Fruit fly (Drosophila melanogaster): Measurements from ENCODE around the gene Tmem43.

The Tmem43 gene

dm6 chr3L:7865094-7865746, 49.7 kb downstream of the Tmem43 start:
- no peak for TF ChIP-seq CG11560 (tag; IDR thresholded peaks at IDR 0.05)
- TF ChIP-seq Trl (optimal IDR thresholded peaks at IDR 0.05), result peak; percentile 7 to 25
- TF ChIP-seq Trl (GFP tag; optimal IDR thresholded peaks at IDR 0.05), result no peak
- no peak for TF ChIP-seq Dref (GFP tag; IDR thresholded peaks at IDR 0.05)
- no peak for TF ChIP-seq gfzf (GFP tag; optimal IDR thresholded peaks at IDR 0.05)
- peak; percentile 94 for TF ChIP-seq cwo (GFP tag; optimal IDR thresholded peaks at IDR 0.05)
- peak; percentile 93 for TF ChIP-seq CG34376 (GFP tag; optimal IDR thresholded peaks at IDR 0.05)
- TF ChIP-seq Atf-2 (GFP tag; optimal IDR thresholded peaks at IDR 0.05), result no peak
- TF ChIP-seq ken (GFP tag; IDR thresholded peaks at IDR 0.05), result no peak
- TF ChIP-seq CG7987 (GFP tag; optimal IDR thresholded peaks at IDR 0.05), result peak; percentile 5
- TF ChIP-seq gro (GFP tag; optimal IDR thresholded peaks at IDR 0.05), result peak; percentile 48
- no peak for TF ChIP-seq Opbp (GFP tag; IDR thresholded peaks at IDR 0.05; ENCODE audit: partially characterized antibody)
- 0 out of 4 replicates have a peak, but pooled peaks have one; percentile 64 for TF ChIP-seq chinmo (GFP tag; IDR thresholded peaks at IDR 0.05; ENCODE audit: partially characterized antibody)
- peak; percentile 78 for TF ChIP-seq Deaf1 (tag; optimal IDR thresholded peaks at IDR 0.05)
- TF ChIP-seq org-1 (GFP tag; optimal IDR thresholded peaks at IDR 0.05), result no peak
- TF ChIP-seq ftz-f1 (GFP tag; optimal IDR thresholded peaks at IDR 0.05), result peak; percentile 33
- TF ChIP-seq sug (tag; optimal IDR thresholded peaks at IDR 0.05), result peak; percentile 59
- TF ChIP-seq CG8924 (tag; optimal IDR thresholded peaks at IDR 0.05), result no peak
- TF ChIP-seq abd-A (tag; optimal IDR thresholded peaks at IDR 0.05), result peak; percentile 31
- peak; percentile 13; the same call in 1 of the 2 replicates for TF ChIP-seq nerfin-2 (GFP tag; IDR thresholded peaks at IDR 0.05; ENCODE audit: partially characterized antibody)
- 0 out of 2 replicates have a peak, but pooled peaks have one; percentile 15 for TF ChIP-seq Ptx1 (GFP tag; IDR thresholded peaks at IDR 0.05)
- TF ChIP-seq CG11504 (tag; optimal IDR thresholded peaks at IDR 0.05), result no peak
- peak; percentile 56 for TF ChIP-seq CG12769 (tag; optimal IDR thresholded peaks at IDR 0.05)
- no peak for TF ChIP-seq CG7556 (GFP tag; optimal IDR thresholded peaks at IDR 0.05)
- peak; percentile 62 for TF ChIP-seq CG10543 (GFP tag; optimal IDR thresholded peaks at IDR 0.05)
- TF ChIP-seq CG13894 (tag; optimal IDR thresholded peaks at IDR 0.05), result peak; percentile 5
- peak; percentile 10 for TF ChIP-seq Med (GFP tag)
- TF ChIP-seq CG2116 (GFP tag; optimal IDR thresholded peaks at IDR 0.05), result no peak
- peak; percentile 57 for TF ChIP-seq grn (GFP tag; optimal IDR thresholded peaks at IDR 0.05)
- no peak for TF ChIP-seq chn (GFP tag; optimal IDR thresholded peaks at IDR 0.05)
- peak; percentile 21 for TF ChIP-seq CG9727 (GFP tag; optimal IDR thresholded peaks at IDR 0.05)
- no peak for TF ChIP-seq CG8290 (GFP tag; optimal IDR thresholded peaks at IDR 0.05)
- peak in 1 of 2 experiments; percentile 34 for TF ChIP-seq CG8290 (tag; optimal IDR thresholded peaks at IDR 0.05)
- TF ChIP-seq NFAT (GFP tag; IDR thresholded peaks at IDR 0.05), result peak; percentile 22; the same call in 1 of the 2 replicates
- no peak for TF ChIP-seq psq (GFP tag; optimal IDR thresholded peaks at IDR 0.05)
- peak; percentile 11 for TF ChIP-seq nmo (GFP tag; optimal IDR thresholded peaks at IDR 0.05)
- TF ChIP-seq Pdp1 (GFP tag; optimal IDR thresholded peaks at IDR 0.05), result peak in 1 of 2 experiments; percentile 25
- TF ChIP-seq ab (GFP tag; optimal IDR thresholded peaks at IDR 0.05), result no peak
- TF ChIP-seq fd96Cb (tag; optimal IDR thresholded peaks at IDR 0.05), result no peak

DNA sequence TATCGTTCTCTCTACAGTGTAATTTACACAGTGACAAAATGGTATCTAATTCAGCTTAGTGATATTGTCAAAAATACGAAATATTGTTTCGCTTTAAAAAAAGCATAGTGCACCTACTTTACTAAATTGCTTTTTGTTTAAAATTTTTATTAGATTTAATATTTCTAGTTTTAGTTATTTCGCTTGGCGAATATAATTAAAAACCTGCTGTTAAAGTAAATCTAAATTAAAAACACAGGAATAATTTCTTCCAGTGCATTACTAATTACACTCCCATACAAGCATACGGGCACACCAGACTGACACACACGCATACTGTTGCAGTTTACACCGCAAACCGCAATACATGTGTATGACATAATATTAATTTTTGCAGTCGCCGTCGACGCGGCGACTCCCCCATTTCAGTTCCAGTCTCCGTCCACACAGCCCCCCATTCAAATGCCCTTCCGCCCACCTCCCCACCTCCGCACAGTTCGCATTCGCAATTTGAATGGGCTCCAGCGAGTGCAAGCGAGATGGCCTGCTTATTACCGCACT, 51.1 kb downstream of the Tmem43 start:
- peak; percentile 23; the same call in 1 of the 2 replicates for TF ChIP-seq Rx (GFP tag; IDR thresholded peaks at IDR 0.05)
- TF ChIP-seq CG17568 (GFP tag; optimal IDR thresholded peaks at IDR 0.05), result peak; percentile 44
- TF ChIP-seq CG15269 (tag; optimal IDR thresholded peaks at IDR 0.05), result peak; percentile 76
- no peak for TF ChIP-seq CG15073 (GFP tag; optimal IDR thresholded peaks at IDR 0.05)
- peak; percentile 54 for TF ChIP-seq sug (tag; optimal IDR thresholded peaks at IDR 0.05)
- TF ChIP-seq knrl (GFP tag; IDR thresholded peaks at IDR 0.05; ENCODE audit: partially characterized antibody), result no peak
- TF ChIP-seq CG1832 (GFP tag; optimal IDR thresholded peaks at IDR 0.05), result no peak
- peak; percentile 27 for TF ChIP-seq CG6654 (GFP tag; optimal IDR thresholded peaks at IDR 0.05)
- TF ChIP-seq ttk (GFP tag; IDR thresholded peaks at IDR 0.05), result no peak
- TF ChIP-seq CG12155 (GFP tag; optimal IDR thresholded peaks at IDR 0.05), result peak; percentile 60
- peak; percentile 60 for TF ChIP-seq ind (GFP tag; optimal IDR thresholded peaks at IDR 0.05)
- peak; percentile 55 for TF ChIP-seq CG31441 (GFP tag; IDR thresholded peaks at IDR 0.05)
- peak; percentile 19 for TF ChIP-seq CG17359 (tag; optimal IDR thresholded peaks at IDR 0.05)
